Fruit fly (Drosophila melanogaster) whole organism, embryonic: ENCODE results near the gene Tsen34.

Experiments used
- Aef1 ChIP-seq: fragments of 200-800 bp; sonication (Bioruptor generic); IDR thresholded peaks from 3 replicates; pipeline ENCODE4 v1.3.6; 2022; ENCODE audit warnings: missing biosample characterization, missing genetic modification characterization
- Atf6 ChIP-seq: fragments of 200-800 bp; sonication (Bioruptor generic); IDR thresholded peaks from 2 replicates; pipeline ENCODE4 v1.3.6; 2022; ENCODE audit warnings: missing biosample characterization, missing genetic modification characterization
- CG10321 ChIP-seq: fragments of 200-800 bp; sonication (Bioruptor generic); IDR thresholded peaks from 2 replicates; pipeline ENCODE4 v1.3.6; 2022; ENCODE audit warnings: missing biosample characterization, missing genetic modification characterization
- CG12155 ChIP-seq: fragments of 200-800 bp; sonication (Bioruptor generic); optimal IDR thresholded peaks from 3 replicates; lab custom pipeline; 2016; ENCODE audit warnings: missing biosample characterization, missing genetic modification characterization
- CG12942 ChIP-seq: fragments of 200-800 bp; sonication (Bioruptor generic); optimal IDR thresholded peaks from 3 replicates; lab custom pipeline; 2016; ENCODE audit warnings: missing biosample characterization, missing genetic modification characterization
- CG13624 ChIP-seq: fragments of 200-800 bp; sonication (Bioruptor generic); optimal IDR thresholded peaks from 2 replicates; lab custom pipeline; 2016; ENCODE audit warnings: missing biosample characterization, missing genetic modification characterization
- CG18764 ChIP-seq: fragments of 200-800 bp; sonication (Bioruptor generic); optimal IDR thresholded peaks from 3 replicates; lab custom pipeline; 2016; ENCODE audit warnings: missing biosample characterization, missing genetic modification characterization
- CG2120 ChIP-seq: fragments of 200-800 bp; sonication (Bioruptor generic); optimal IDR thresholded peaks from 3 replicates; lab custom pipeline; 2016; ENCODE audit warnings: missing biosample characterization, missing genetic modification characterization
- CG32767 ChIP-seq: fragments of 200-800 bp; sonication (Bioruptor generic); IDR thresholded peaks from 2 replicates; pipeline ENCODE4 v1.3.6; 2022; ENCODE audit warnings: missing biosample characterization, missing genetic modification characterization
- CG7987 ChIP-seq: fragments of 200-800 bp; sonication (Bioruptor generic); optimal IDR thresholded peaks from 2 replicates; lab custom pipeline; 2018; ENCODE audit warnings: missing biosample characterization, mild to moderate bottlenecking, missing genetic modification characterization, moderate library complexity
- CG8924 ChIP-seq: fragments of 200-800 bp; optimal IDR thresholded peaks from 3 replicates; lab custom pipeline; 2019; ENCODE audit warnings: missing biosample characterization, mild to moderate bottlenecking, missing genetic modification characterization, moderate library complexity
- CHES-1-like ChIP-seq: fragments of 200-800 bp; sonication (Bioruptor generic); optimal IDR thresholded peaks from 2 replicates; lab custom pipeline; 2016; ENCODE audit warnings: missing biosample characterization, missing genetic modification characterization
- D19B ChIP-seq: fragments of 200-800 bp; sonication (Bioruptor generic); optimal IDR thresholded peaks from 2 replicates; lab custom pipeline; 2017; ENCODE audit warnings: missing biosample characterization, mild to moderate bottlenecking, missing genetic modification characterization
- Dll ChIP-seq: fragments of 200-800 bp; sonication (Bioruptor generic); IDR thresholded peaks from 4 replicates; pipeline ENCODE4 v1.3.6; 2022; ENCODE audit warnings: missing biosample characterization, missing genetic modification characterization; ENCODE audit not compliant: partially characterized antibody
- H2.0 ChIP-seq: fragments of 200-800 bp; sonication (Bioruptor generic); IDR thresholded peaks from 2 replicates; pipeline ENCODE4 v1.3.6; 2022; ENCODE audit warnings: missing biosample characterization, missing genetic modification characterization
- Hr78 ChIP-seq, 2 experiments: fragments of 200-800 bp in 1 of 2; fragments of >200 bp in 1 of 2; sonication (Bioruptor generic) in 1 of 2; optimal IDR thresholded peaks; 2 replicates each; lab custom pipeline; 2017 to 2019; ENCODE audit warnings: missing biosample characterization in 2 of 2, missing genetic modification characterization in 2 of 2, mild to moderate bottlenecking in 1 of 2, moderate library complexity in 1 of 2
- Oli ChIP-seq: fragments of 200-800 bp; sonication (Bioruptor generic); optimal IDR thresholded peaks from 2 replicates; lab custom pipeline; 2018; ENCODE audit warnings: missing biosample characterization, mild to moderate bottlenecking, missing genetic modification characterization, moderate library complexity
- Optix ChIP-seq: fragments of 200-800 bp; sonication (Bioruptor generic); IDR thresholded peaks from 3 replicates; pipeline ENCODE4 v1.3.6; 2022; ENCODE audit warnings: missing biosample characterization, missing genetic modification characterization
- Ravus ChIP-seq: fragments of 200-800 bp; sonication (Bioruptor generic); IDR thresholded peaks from 2 replicates; pipeline ENCODE4 v1.3.6; 2022; ENCODE audit warnings: missing biosample characterization, missing genetic modification characterization
- Sox102F ChIP-seq: fragments of 200-800 bp; sonication (Bioruptor generic); optimal IDR thresholded peaks from 2 replicates; lab custom pipeline; 2018; ENCODE audit warnings: missing biosample characterization, mild to moderate bottlenecking, missing genetic modification characterization, moderate library complexity
- Stat92E ChIP-seq, 3 experiments: fragments of >200 bp in 2 of 3; fragments of 200-800 bp in 1 of 3; sonication (Bioruptor generic) in 1 of 3; optimal IDR thresholded peaks; 2 replicates each; lab custom pipeline; 2017 to 2019; ENCODE audit warnings: missing biosample characterization in 3 of 3, missing genetic modification characterization in 3 of 3, mild to moderate bottlenecking in 1 of 3, moderate library complexity in 1 of 3
- TFAM ChIP-seq: fragments of 200-800 bp; sonication (Bioruptor generic); optimal IDR thresholded peaks from 2 replicates; lab custom pipeline; 2017; ENCODE audit warnings: missing biosample characterization, missing genetic modification characterization, inconsistent platforms
- al ChIP-seq: fragments of 200-800 bp; sonication (Bioruptor generic); IDR thresholded peaks from 2 replicates; pipeline ENCODE4 v1.3.6; 2022; ENCODE audit warnings: missing biosample characterization, missing genetic modification characterization
- bab2 ChIP-seq: fragments of 200-800 bp; sonication (Bioruptor generic); optimal IDR thresholded peaks from 2 replicates; lab custom pipeline; 2016; ENCODE audit warnings: missing biosample characterization, missing genetic modification characterization
- chinmo ChIP-seq: fragments of 200-800 bp; sonication (Bioruptor generic); IDR thresholded peaks from 4 replicates; pipeline ENCODE4 v1.3.6; 2022; ENCODE audit warnings: missing biosample characterization, missing genetic modification characterization; ENCODE audit not compliant: partially characterized antibody
- corto ChIP-seq: fragments of 200-800 bp; sonication (Bioruptor generic); optimal IDR thresholded peaks from 2 replicates; lab custom pipeline; 2016; ENCODE audit warnings: missing biosample characterization, mild to moderate bottlenecking, missing genetic modification characterization, moderate library complexity
- crp ChIP-seq, 2 experiments: fragments of 200-800 bp; sonication (Bioruptor generic); optimal IDR thresholded peaks; 2 replicates in 1 of 2; 3 replicates in 1 of 2; lab custom pipeline; 2017; ENCODE audit warnings: missing biosample characterization in 2 of 2, missing genetic modification characterization in 2 of 2, mild to moderate bottlenecking in 1 of 2, moderate library complexity in 1 of 2
- dmrt11E ChIP-seq: fragments of 200-800 bp; sonication (Bioruptor generic); optimal IDR thresholded peaks from 3 replicates; lab custom pipeline; 2018; ENCODE audit warnings: missing biosample characterization, mild to moderate bottlenecking, missing genetic modification characterization, moderate library complexity
- eve ChIP-seq, 2 experiments: fragments of >200 bp; optimal IDR thresholded peaks; 2 replicates each; lab custom pipeline; 2017; ENCODE audit warnings: missing biosample characterization in 2 of 2, missing genetic modification characterization in 2 of 2
- gem ChIP-seq: fragments of 200-800 bp; sonication (Bioruptor generic); optimal IDR thresholded peaks from 2 replicates; lab custom pipeline; 2019; ENCODE audit warnings: missing biosample characterization, mild to moderate bottlenecking, missing genetic modification characterization, moderate library complexity
- gfzf ChIP-seq: fragments of 200-800 bp; sonication (Bioruptor generic); optimal IDR thresholded peaks from 2 replicates; lab custom pipeline; 2016; ENCODE audit warnings: missing biosample characterization, mild to moderate bottlenecking, missing genetic modification characterization, moderate library complexity
- gsb-n ChIP-seq: fragments of 200-800 bp; sonication (Bioruptor generic); optimal IDR thresholded peaks from 3 replicates; lab custom pipeline; 2018; ENCODE audit warnings: missing biosample characterization, mild to moderate bottlenecking, missing genetic modification characterization
- lov ChIP-seq, 2 experiments: fragments of 200-800 bp in 1 of 2; fragments of >200 bp in 1 of 2; sonication (Bioruptor generic) in 1 of 2; IDR thresholded peaks in 1 of 2; optimal IDR thresholded peaks in 1 of 2; 2 replicates in 1 of 2; 3 replicates in 1 of 2; pipeline versions ENCODE4 v1.3.6 to Lab custom; 2017 to 2022; ENCODE audit warnings: missing biosample characterization in 1 of 2, missing genetic modification characterization in 1 of 2
- nerfin-2 ChIP-seq: fragments of 200-800 bp; sonication (Bioruptor generic); IDR thresholded peaks from 2 replicates; pipeline ENCODE4 v1.3.6; 2022; ENCODE audit warnings: missing biosample characterization, missing genetic modification characterization; ENCODE audit not compliant: partially characterized antibody
- pan ChIP-seq, 4 experiments: fragments of >200 bp in 3 of 4; fragments of 200-800 bp in 1 of 4; sonication (Bioruptor generic) in 1 of 4; optimal IDR thresholded peaks in 3 of 4; IDR thresholded peaks in 1 of 4; 2 replicates each; pipeline versions ENCODE4 v1.3.6 to Lab custom; 2017 to 2022; ENCODE audit warnings: missing biosample characterization in 2 of 4, missing genetic modification characterization in 2 of 4, mixed read lengths in 1 of 4
- pb ChIP-seq: fragments of 200-800 bp; sonication (Bioruptor generic); optimal IDR thresholded peaks from 3 replicates; lab custom pipeline; 2016; ENCODE audit warnings: missing biosample characterization, missing genetic modification characterization
- phol ChIP-seq: fragments of 200-800 bp; sonication (Bioruptor generic); optimal IDR thresholded peaks from 3 replicates; lab custom pipeline; 2018; ENCODE audit warnings: missing biosample characterization, mild to moderate bottlenecking, missing genetic modification characterization, moderate library complexity
- pita ChIP-seq: fragments of 200-800 bp; sonication (Bioruptor generic); optimal IDR thresholded peaks from 2 replicates; lab custom pipeline; 2017; ENCODE audit warnings: missing biosample characterization, mild to moderate bottlenecking, missing genetic modification characterization
- sens-2 ChIP-seq: fragments of 200-800 bp; sonication (Bioruptor generic); IDR thresholded peaks from 2 replicates; pipeline ENCODE4 v1.3.6; 2022; ENCODE audit warnings: missing biosample characterization, missing genetic modification characterization
- sima ChIP-seq: fragments of 200-800 bp; sonication (Bioruptor generic); optimal IDR thresholded peaks from 2 replicates; lab custom pipeline; 2016; ENCODE audit warnings: missing biosample characterization, missing genetic modification characterization
- sisA ChIP-seq: fragments of 200-800 bp; sonication (Bioruptor generic); IDR thresholded peaks from 2 replicates; pipeline ENCODE4 v1.3.6; 2022; ENCODE audit warnings: missing biosample characterization, missing genetic modification characterization
- tap ChIP-seq: fragments of 200-800 bp; optimal IDR thresholded peaks from 3 replicates; lab custom pipeline; 2019; ENCODE audit warnings: missing biosample characterization, mild to moderate bottlenecking, missing genetic modification characterization, moderate library complexity
- tna ChIP-seq: fragments of 200-800 bp; sonication (Bioruptor generic); IDR thresholded peaks from 2 replicates; pipeline ENCODE4 v1.3.6; 2022; ENCODE audit warnings: missing biosample characterization, missing genetic modification characterization; ENCODE audit not compliant: partially characterized antibody
- twi ChIP-seq: fragments of 200-800 bp; optimal IDR thresholded peaks from 2 replicates; lab custom pipeline; 2019; ENCODE audit warnings: missing biosample characterization, mild to moderate bottlenecking, missing genetic modification characterization, moderate library complexity
- unc-4 ChIP-seq: fragments of 200-800 bp; sonication (Bioruptor generic); IDR thresholded peaks from 2 replicates; pipeline ENCODE4 v1.3.6; 2022; ENCODE audit warnings: missing biosample characterization, missing genetic modification characterization; ENCODE audit not compliant: partially characterized antibody
- wek ChIP-seq: fragments of 200-800 bp; sonication (Bioruptor generic); optimal IDR thresholded peaks from 3 replicates; lab custom pipeline; 2018; ENCODE audit warnings: missing biosample characterization, mild to moderate bottlenecking, missing genetic modification characterization, moderate library complexity
- zfh2 ChIP-seq: fragments of 200-800 bp; sonication (Bioruptor generic); optimal IDR thresholded peaks from 2 replicates; lab custom pipeline; 2016; ENCODE audit warnings: missing biosample characterization, missing genetic modification characterization

The Tsen34 gene

dm6 chr3L:14786230-14786850 is 24.7 kb upstream of the Tsen34 start, which contains the start of the genes bmm and Tdrd3 (continued):
- TF ChIP-seq Atf6 (GFP tag; lab: Robert Waterston, UW), result peak; percentile 41; the same call in 1 of the 2 replicates
- no peak for TF ChIP-seq TFAM (GFP tag; lab: Kevin White, UChicago)
- TF ChIP-seq sisA (GFP tag; lab: Robert Waterston, UW), result peak; percentile 70
- peak; percentile 73 for TF ChIP-seq tap (tag; lab: Kevin White, UChicago)
- TF ChIP-seq CG10321 (GFP tag; lab: Robert Waterston, UW), result no peak
- 0 out of 2 replicates have a peak, but pooled peaks have one; percentile 3 for TF ChIP-seq sens-2 (GFP tag; lab: Robert Waterston, UW)
- TF ChIP-seq CG32767, result peak; percentile 55
- TF ChIP-seq phol (tag; lab: Kevin White, UChicago), result peak; percentile 89
- no peak for TF ChIP-seq Hr78 (GFP tag; optimal IDR thresholded peaks at IDR 0.05; lab: Kevin White, UChicago)
- TF ChIP-seq Aef1 (GFP tag; lab: Robert Waterston, UW), result peak; percentile 75
- peak; percentile 91 for TF ChIP-seq gem (tag; lab: Kevin White, UChicago)
- no peak for TF ChIP-seq pita (GFP tag; lab: Kevin White, UChicago)
- peak; percentile 75; the same call in 1 of the 2 replicates for TF ChIP-seq nerfin-2 (GFP tag; lab: Robert Waterston, UW)
- TF ChIP-seq CG12155, result peak; percentile 84
- peak in 1 of 3 experiments; percentile 63 for TF ChIP-seq Stat92E (GFP tag; optimal IDR thresholded peaks at IDR 0.05; lab: Kevin White, UChicago)
- peak; percentile 11 for TF ChIP-seq corto
- TF ChIP-seq Optix (GFP tag; lab: Robert Waterston, UW), result peak; percentile 64; the same call in 1 of the 3 replicates
- TF ChIP-seq bab2 (GFP tag; lab: Kevin White, UChicago), result peak; percentile 65
- peak; percentile 94 for TF ChIP-seq Dll (GFP tag; lab: Robert Waterston, UW)
- peak; percentile 35 for TF ChIP-seq CG13624 (GFP tag; lab: Kevin White, UChicago)
- peak; percentile 98 for TF ChIP-seq wek (GFP tag; lab: Kevin White, UChicago)
- TF ChIP-seq gfzf, result peak; percentile 77
- TF ChIP-seq D19B (GFP tag; lab: Kevin White, UChicago), result peak; percentile 38
- TF ChIP-seq twi (tag; lab: Kevin White, UChicago), result peak; percentile 77
- peak; percentile 94 for TF ChIP-seq CG8924 (tag; lab: Kevin White, UChicago)
- no peak for TF ChIP-seq pb
- peak; percentile 57 for TF ChIP-seq tna (GFP tag; lab: Robert Waterston, UW)
- peak; percentile 82 for TF ChIP-seq unc-4
- TF ChIP-seq al (GFP tag; lab: Robert Waterston, UW), result peak; percentile 60
- TF ChIP-seq CG2120 (GFP tag; lab: Kevin White, UChicago), result peak; percentile 84
- peak; percentile 68 for TF ChIP-seq gsb-n (tag; lab: Kevin White, UChicago)
- peak; percentile 64; the same call in 1 of the 4 replicates for TF ChIP-seq chinmo (GFP tag; lab: Robert Waterston, UW)
- peak; percentile 65 for TF ChIP-seq CHES-1-like (GFP tag; lab: Kevin White, UChicago)
- TF ChIP-seq zfh2 (GFP tag; lab: Kevin White, UChicago), result peak; percentile 88
- peak; percentile 75 for TF ChIP-seq CG18764
- peak in 1 of 2 experiments; percentile 20 for TF ChIP-seq crp (GFP tag; optimal IDR thresholded peaks at IDR 0.05; lab: Kevin White, UChicago)
- peak; percentile 86 for TF ChIP-seq dmrt11E (tag; lab: Kevin White, UChicago)
- TF ChIP-seq sima (GFP tag; lab: Kevin White, UChicago), result no peak
- TF ChIP-seq H2.0 (GFP tag; lab: Robert Waterston, UW), result peak; percentile 58; the same call in 1 of the 2 replicates
- peak; percentile 83 for TF ChIP-seq Sox102F (GFP tag; lab: Kevin White, UChicago)
- TF ChIP-seq CG12942 (GFP tag; lab: Kevin White, UChicago), result peak; percentile 76
- no peak for TF ChIP-seq pan (optimal IDR thresholded peaks at IDR 0.05; lab: Kevin White, UChicago)
- peak in 1 of 2 experiments; percentile 55 for TF ChIP-seq pan (GFP tag; optimal IDR thresholded peaks at IDR 0.05 in 1 of 2, IDR thresholded peaks at IDR 0.05 in 1 of 2)
- TF ChIP-seq Oli, result peak; percentile 69
- no peak for TF ChIP-seq CG7987 (GFP tag; lab: Kevin White, UChicago)
- TF ChIP-seq Ravus (GFP tag; lab: Robert Waterston, UW), result no peak
- no peak for TF ChIP-seq lov (optimal IDR thresholded peaks at IDR 0.05; lab: Kevin White, UChicago)
- TF ChIP-seq lov (GFP tag; IDR thresholded peaks at IDR 0.05; lab: Robert Waterston, UW), result no peak
- no peak for TF ChIP-seq eve (GFP tag; optimal IDR thresholded peaks at IDR 0.05; lab: Kevin White, UChicago)
